Worm (Caenorhabditis elegans): Measurements from ENCODE around the gene col-103.

DNA sequence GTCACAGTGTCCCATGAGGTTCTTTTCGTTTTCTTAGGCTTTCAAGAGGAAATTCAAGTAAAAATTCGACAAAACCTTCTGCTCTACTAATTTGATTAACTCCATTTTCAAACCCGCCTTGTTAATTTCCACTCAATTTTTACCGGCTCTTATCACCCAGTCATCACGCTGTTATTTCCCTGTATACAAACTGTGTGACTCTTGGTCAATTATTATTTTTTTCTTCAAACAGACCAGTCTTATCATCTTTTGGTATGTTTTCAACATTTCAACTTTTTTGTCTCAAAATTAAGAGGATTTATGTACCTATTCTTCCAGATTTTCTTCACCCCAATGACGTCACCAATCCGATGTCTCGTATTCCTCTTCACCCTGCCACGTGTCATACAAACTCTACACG, 15.0 kb upstream of the col-103 start, which contains the start of gene ugt-52:
- TF ChIP-seq lin-15B (tag; optimal IDR thresholded peaks at IDR 0.05): no peak
- no peak for TF ChIP-seq ama-1 (optimal IDR thresholded peaks at IDR 0.05)
- no peak for TF ChIP-seq nhr-237 (tag; optimal IDR thresholded peaks at IDR 0.05)
- TF ChIP-seq aly-2 (tag; optimal IDR thresholded peaks at IDR 0.05): no peak
- TF ChIP-seq mdl-1 (tag; optimal IDR thresholded peaks at IDR 0.05): no peak
- TF ChIP-seq zag-1 (tag; optimal IDR thresholded peaks at IDR 0.05): no peak
- no peak for TF ChIP-seq nhr-11 (tag; optimal IDR thresholded peaks at IDR 0.05)

Measured in whole organism, L3 larva.